Worm (Caenorhabditis elegans): ENCODE data around the gene srh-60.
A peak's percentile ranks its signal among the peaks of the same experiment; 100 is the strongest.

The srh-60 gene

ce11 chrII:3583402-3583801 lies at the start of gene srh-60:
TSS of gene srh-60 (plus strand) at chrII:3583702.
- TF ChIP-seq ref-1 (GFP tag; conservative IDR thresholded peaks at IDR 0.05) (no peak), flt-1 (GFP tag; IDR thresholded peaks at IDR 0.05) (no peak), cog-1 (tag; optimal IDR thresholded peaks at IDR 0.05) (no peak), ztf-29 (GFP tag; IDR thresholded peaks at IDR 0.05) (no peak), T22C8.4 (GFP tag; IDR thresholded peaks at IDR 0.05) (no peak), klf-2 (GFP tag; conservative IDR thresholded peaks at IDR 0.05) (no peak), tab-1 (GFP tag; IDR thresholded peaks at IDR 0.05) (no peak), med-1 (GFP tag; optimal IDR thresholded peaks at IDR 0.05; ENCODE audit: insufficient read depth) (no peak), ztf-23 (GFP tag; IDR thresholded peaks at IDR 0.05) (no peak)

ce11 chrII:3540151-3540550 lies 43.4 kb upstream of the srh-60 start:
- TF ChIP-seq T22C8.4 (GFP tag; IDR thresholded peaks at IDR 0.05): no peak
- no peak for TF ChIP-seq ztf-29 (GFP tag; IDR thresholded peaks at IDR 0.05)
- no peak for TF ChIP-seq flt-1 (GFP tag; IDR thresholded peaks at IDR 0.05)
- no peak for TF ChIP-seq med-1 (GFP tag; optimal IDR thresholded peaks at IDR 0.05; ENCODE audit: insufficient read depth)
- no peak for TF ChIP-seq tab-1 (GFP tag; IDR thresholded peaks at IDR 0.05)
- no peak for TF ChIP-seq klf-2 (GFP tag; conservative IDR thresholded peaks at IDR 0.05)
- TF ChIP-seq ztf-23 (GFP tag; IDR thresholded peaks at IDR 0.05): no peak
- TF ChIP-seq ref-1 (GFP tag; conservative IDR thresholded peaks at IDR 0.05): no peak
- no peak for TF ChIP-seq cog-1 (tag; optimal IDR thresholded peaks at IDR 0.05)

ce11 chrII:3546381-3546931 lies 37.0 kb upstream of the srh-60 start, which contains the start of gene apd-3:
TSS of gene apd-3 (minus strand) at chrII:3546431.
- TF ChIP-seq klf-2 (GFP tag; conservative IDR thresholded peaks at IDR 0.05) (no peak), med-1 (GFP tag; optimal IDR thresholded peaks at IDR 0.05; ENCODE audit: insufficient read depth) (no peak), flt-1 (GFP tag; IDR thresholded peaks at IDR 0.05) (no peak), ztf-23 (GFP tag; IDR thresholded peaks at IDR 0.05) (no peak), tab-1 (GFP tag; IDR thresholded peaks at IDR 0.05) (no peak), ztf-29 (GFP tag; IDR thresholded peaks at IDR 0.05) (no peak), T22C8.4 (GFP tag; IDR thresholded peaks at IDR 0.05) (no peak), cog-1 (tag; optimal IDR thresholded peaks at IDR 0.05) (no peak)

ce11 chrII:3547282-3547681 lies 36.2 kb upstream of the srh-60 start:
- no peak for TF ChIP-seq ztf-23 (GFP tag; IDR thresholded peaks at IDR 0.05)
- TF ChIP-seq ztf-29 (GFP tag; IDR thresholded peaks at IDR 0.05): no peak; the same call in 1 of the 2 replicates

ce11 chrII:3550352-3550751 lies 33.1 kb upstream of the srh-60 start, which contains the start of gene W10G11.19:
TSS of gene W10G11.19 (plus strand) at chrII:3550652.
- no peak for TF ChIP-seq ref-1 (GFP tag; conservative IDR thresholded peaks at IDR 0.05)
- TF ChIP-seq flt-1 (GFP tag; IDR thresholded peaks at IDR 0.05): no peak
- no peak for TF ChIP-seq klf-2 (GFP tag; conservative IDR thresholded peaks at IDR 0.05)
- no peak for TF ChIP-seq T22C8.4 (GFP tag; IDR thresholded peaks at IDR 0.05)
- TF ChIP-seq tab-1 (GFP tag; IDR thresholded peaks at IDR 0.05): no peak
- no peak for TF ChIP-seq cog-1 (tag; optimal IDR thresholded peaks at IDR 0.05)
- no peak for TF ChIP-seq ztf-23 (GFP tag; IDR thresholded peaks at IDR 0.05)
- TF ChIP-seq med-1 (GFP tag; optimal IDR thresholded peaks at IDR 0.05; ENCODE audit: insufficient read depth): no peak
- no peak for TF ChIP-seq ztf-29 (GFP tag; IDR thresholded peaks at IDR 0.05)

- TF ChIP-seq klf-2 (GFP tag; conservative IDR thresholded peaks at IDR 0.05) (no peak), cog-1 (tag; optimal IDR thresholded peaks at IDR 0.05) (peak; percentile 27)
Measured at ce11 chrII:3553453-3553852, 30.0 kb upstream of the srh-60 start, which contains the start of gene dnc-3. TSS of gene dnc-3 (plus strand) at chrII:3553724.

ce11 chrII:3554673-3555072 lies 28.8 kb upstream of the srh-60 start:
- TF ChIP-seq ztf-29 (GFP tag; IDR thresholded peaks at IDR 0.05) (no peak), T22C8.4 (GFP tag; IDR thresholded peaks at IDR 0.05) (no peak), med-1 (GFP tag; optimal IDR thresholded peaks at IDR 0.05; ENCODE audit: insufficient read depth) (no peak), klf-2 (GFP tag; conservative IDR thresholded peaks at IDR 0.05) (no peak), cog-1 (tag; optimal IDR thresholded peaks at IDR 0.05) (no peak), flt-1 (GFP tag; IDR thresholded peaks at IDR 0.05) (no peak), ztf-23 (GFP tag; IDR thresholded peaks at IDR 0.05) (no peak), tab-1 (GFP tag; IDR thresholded peaks at IDR 0.05) (no peak), ref-1 (GFP tag; conservative IDR thresholded peaks at IDR 0.05) (no peak)

ce11 chrII:3555281-3555680 lies 28.2 kb upstream of the srh-60 start:
- no peak for TF ChIP-seq ref-1 (GFP tag; conservative IDR thresholded peaks at IDR 0.05)
- TF ChIP-seq cog-1 (tag; optimal IDR thresholded peaks at IDR 0.05): no peak
- no peak for TF ChIP-seq flt-1 (GFP tag; IDR thresholded peaks at IDR 0.05)
- TF ChIP-seq tab-1 (GFP tag; IDR thresholded peaks at IDR 0.05): no peak
- TF ChIP-seq T22C8.4 (GFP tag; IDR thresholded peaks at IDR 0.05): no peak

- TF ChIP-seq ref-1 (GFP tag; conservative IDR thresholded peaks at IDR 0.05) (no peak), med-1 (GFP tag; optimal IDR thresholded peaks at IDR 0.05; ENCODE audit: insufficient read depth) (no peak), ztf-23 (GFP tag; IDR thresholded peaks at IDR 0.05) (no peak), T22C8.4 (GFP tag; IDR thresholded peaks at IDR 0.05) (no peak), ztf-29 (GFP tag; IDR thresholded peaks at IDR 0.05) (no peak), tab-1 (GFP tag; IDR thresholded peaks at IDR 0.05) (no peak), cog-1 (tag; optimal IDR thresholded peaks at IDR 0.05) (no peak), flt-1 (GFP tag; IDR thresholded peaks at IDR 0.05) (no peak), klf-2 (GFP tag; conservative IDR thresholded peaks at IDR 0.05) (no peak)
Measured at ce11 chrII:3556584-3556983, 26.9 kb upstream of the srh-60 start.

ce11 chrII:3557417-3557816 lies 26.1 kb upstream of the srh-60 start, which contains the start of gene lgc-45:
TSS of gene lgc-45 (plus strand) at chrII:3557472.
- TF ChIP-seq ztf-29 (GFP tag; IDR thresholded peaks at IDR 0.05) (no peak), ref-1 (GFP tag; conservative IDR thresholded peaks at IDR 0.05) (no peak), med-1 (GFP tag; optimal IDR thresholded peaks at IDR 0.05; ENCODE audit: insufficient read depth) (no peak)

Data from whole organism, midembryonic.